Worm (Caenorhabditis elegans): Measurements from ENCODE around the gene msp-31.

ce11 chrII:4935518-4935917 lies 19.2 kb upstream of the msp-31 start, which contains the start of gene ZK546.5:
- TF ChIP-seq elt-3 (tag; optimal IDR thresholded peaks at IDR 0.05) (no peak), nhr-77 (tag; optimal IDR thresholded peaks at IDR 0.05) (no peak), nhr-12 (tag; optimal IDR thresholded peaks at IDR 0.05) (no peak), mdl-1 (tag; optimal IDR thresholded peaks at IDR 0.05) (no peak)

Measured in whole organism, L3 larva.